Worm (Caenorhabditis elegans) whole organism, young adult: ENCODE data around the gene tex-2.

Source experiments
- snpc-1.1 ChIP-seq: sonication (generic microtip); optimal IDR thresholded peaks from 2 replicates; lab custom pipeline; 2017; ENCODE audit warnings: missing genetic modification characterization, mild to moderate bottlenecking, missing compliant biosample characterization, antibody characterized with exemption, moderate library complexity, missing genotype, missing genetic modification reagents; ENCODE audit not compliant: insufficient read depth
- snpc-1.3 ChIP-seq: sonication (generic microtip); optimal IDR thresholded peaks from 2 replicates; lab custom pipeline; 2017; ENCODE audit warnings: missing genetic modification characterization, mild to moderate bottlenecking, missing compliant biosample characterization, antibody characterized with exemption, moderate library complexity, missing genotype, missing genetic modification reagents; ENCODE audit not compliant: insufficient read depth

- TF ChIP-seq snpc-1.1 (tag; lab: Kevin White, UChicago) (no peak), snpc-1.3 (tag; lab: Kevin White, UChicago) (no peak)
These were observed 23.1 kb upstream of the tex-2 start for ce11 chrII:5896512-5896911.
